Fruit fly (Drosophila melanogaster) whole organism, embryonic: ENCODE data around the gene Ptpmeg2.

Experiments
- Adf1 ChIP-seq: fragments of 200-800 bp; sonication (Bioruptor generic); IDR thresholded peaks from 2 replicates; pipeline ENCODE4 v1.3.6; 2022; ENCODE audit warnings: missing biosample characterization, missing genetic modification characterization
- Aef1 ChIP-seq: fragments of 200-800 bp; sonication (Bioruptor generic); IDR thresholded peaks from 3 replicates; pipeline ENCODE4 v1.3.6; 2022; ENCODE audit warnings: missing biosample characterization, missing genetic modification characterization
- CG10321 ChIP-seq: fragments of 200-800 bp; sonication (Bioruptor generic); IDR thresholded peaks from 2 replicates; pipeline ENCODE4 v1.3.6; 2022; ENCODE audit warnings: missing biosample characterization, missing genetic modification characterization
- CG10366 ChIP-seq: fragments of 200-800 bp; sonication (Bioruptor generic); IDR thresholded peaks from 2 replicates; pipeline ENCODE4 v1.3.6; 2022; ENCODE audit warnings: missing biosample characterization, missing genetic modification characterization
- CG10543 ChIP-seq: fragments of 200-800 bp; sonication (Bioruptor generic); optimal IDR thresholded peaks from 3 replicates; lab custom pipeline; 2017; ENCODE audit warnings: missing biosample characterization, mild to moderate bottlenecking, missing genetic modification characterization, moderate library complexity
- CG11093 ChIP-seq: fragments of 200-800 bp; sonication (Bioruptor generic); IDR thresholded peaks from 3 replicates; pipeline ENCODE4 v1.3.6; 2022; ENCODE audit warnings: missing biosample characterization, missing genetic modification characterization
- CG12219 ChIP-seq: fragments of 200-800 bp; sonication (Bioruptor generic); optimal IDR thresholded peaks from 3 replicates; lab custom pipeline; 2018; ENCODE audit warnings: missing biosample characterization, mild to moderate bottlenecking, missing genetic modification characterization
- CG12236 ChIP-seq: fragments of 200-800 bp; sonication (Bioruptor generic); optimal IDR thresholded peaks from 2 replicates; lab custom pipeline; 2016; ENCODE audit warnings: missing biosample characterization, missing genetic modification characterization
- CG12942 ChIP-seq: fragments of 200-800 bp; sonication (Bioruptor generic); optimal IDR thresholded peaks from 3 replicates; lab custom pipeline; 2016; ENCODE audit warnings: missing biosample characterization, missing genetic modification characterization
- CG14014 ChIP-seq: fragments of 200-800 bp; sonication (Bioruptor generic); IDR thresholded peaks from 2 replicates; pipeline ENCODE4 v1.3.6; 2022; ENCODE audit warnings: missing biosample characterization, missing genetic modification characterization
- CG16815 ChIP-seq: fragments of 200-800 bp; sonication (Bioruptor generic); optimal IDR thresholded peaks from 3 replicates; lab custom pipeline; 2017; ENCODE audit warnings: missing biosample characterization, mild to moderate bottlenecking, missing genetic modification characterization
- CG17361 ChIP-seq: fragments of 200-800 bp; sonication (Bioruptor generic); IDR thresholded peaks from 3 replicates; pipeline ENCODE4 v1.3.6; 2022; ENCODE audit warnings: missing biosample characterization, missing genetic modification characterization
- CG2129 ChIP-seq: fragments of 200-800 bp; sonication (Bioruptor generic); IDR thresholded peaks from 2 replicates; pipeline ENCODE4 v1.3.6; 2022; ENCODE audit warnings: missing biosample characterization, missing genetic modification characterization; ENCODE audit not compliant: partially characterized antibody
- CG2202 ChIP-seq: fragments of 200-800 bp; sonication (Bioruptor generic); optimal IDR thresholded peaks from 2 replicates; lab custom pipeline; 2018; ENCODE audit warnings: missing biosample characterization, mild to moderate bottlenecking, missing genetic modification characterization
- CG2678 ChIP-seq: fragments of 200-800 bp; sonication (Bioruptor generic); optimal IDR thresholded peaks from 3 replicates; lab custom pipeline; 2019; ENCODE audit warnings: missing biosample characterization, mild to moderate bottlenecking, missing genetic modification characterization, moderate library complexity
- CG30020 ChIP-seq: fragments of 200-800 bp; optimal IDR thresholded peaks from 2 replicates; lab custom pipeline; 2019; ENCODE audit warnings: missing biosample characterization, mild to moderate bottlenecking, missing genetic modification characterization, moderate library complexity
- CG30431 ChIP-seq: fragments of 200-800 bp; sonication (Bioruptor generic); optimal IDR thresholded peaks from 2 replicates; lab custom pipeline; 2017; ENCODE audit warnings: missing biosample characterization, missing genetic modification characterization
- CG32767 ChIP-seq: fragments of 200-800 bp; sonication (Bioruptor generic); IDR thresholded peaks from 2 replicates; pipeline ENCODE4 v1.3.6; 2022; ENCODE audit warnings: missing biosample characterization, missing genetic modification characterization
- CG34422 ChIP-seq: fragments of 200-800 bp; sonication (Bioruptor generic); IDR thresholded peaks from 3 replicates; pipeline ENCODE4 v1.3.6; 2022; ENCODE audit warnings: missing biosample characterization, missing genetic modification characterization
- CG3847 ChIP-seq: fragments of 200-800 bp; sonication (Bioruptor generic); IDR thresholded peaks from 2 replicates; pipeline ENCODE4 v1.3.6; 2022; ENCODE audit warnings: missing biosample characterization, missing genetic modification characterization
- CG4404 ChIP-seq: fragments of 200-800 bp; sonication (Bioruptor generic); IDR thresholded peaks from 2 replicates; pipeline ENCODE4 v1.3.6; 2022; ENCODE audit warnings: missing biosample characterization, missing genetic modification characterization
- CG9876 ChIP-seq: fragments of 200-800 bp; sonication (Bioruptor generic); optimal IDR thresholded peaks from 2 replicates; lab custom pipeline; 2016; ENCODE audit warnings: missing biosample characterization, missing genetic modification characterization
- CG9932 ChIP-seq: fragments of 200-800 bp; sonication (Bioruptor generic); IDR thresholded peaks from 2 replicates; pipeline ENCODE4 v1.3.6; 2022; ENCODE audit warnings: missing biosample characterization, missing genetic modification characterization
- Dip3 ChIP-seq: fragments of 200-800 bp; sonication (Bioruptor generic); optimal IDR thresholded peaks from 3 replicates; lab custom pipeline; 2016; ENCODE audit warnings: missing biosample characterization, missing genetic modification characterization
- Dp ChIP-seq: fragments of 200-800 bp; sonication (Bioruptor generic); optimal IDR thresholded peaks from 2 replicates; lab custom pipeline; 2018; ENCODE audit warnings: missing biosample characterization, mild to moderate bottlenecking, missing genetic modification characterization, moderate library complexity
- GATAe ChIP-seq: fragments of 200-800 bp; sonication (Bioruptor generic); conservative IDR thresholded peaks from 2 replicates; pipeline ENCODE4 v1.3.6; 2022; ENCODE audit warnings: missing biosample characterization, missing genetic modification characterization
- H15 ChIP-seq: fragments of 200-800 bp; sonication (Bioruptor generic); IDR thresholded peaks from 3 replicates; pipeline ENCODE4 v1.3.6; 2022; ENCODE audit warnings: missing biosample characterization, missing genetic modification characterization
- MESR4 ChIP-seq: fragments of 200-800 bp; sonication (Bioruptor generic); optimal IDR thresholded peaks from 2 replicates; lab custom pipeline; 2018; ENCODE audit warnings: missing biosample characterization, mild to moderate bottlenecking, missing genetic modification characterization, moderate library complexity
- Myb ChIP-seq: fragments of 200-800 bp; sonication (Bioruptor generic); optimal IDR thresholded peaks from 2 replicates; lab custom pipeline; 2016; ENCODE audit warnings: missing biosample characterization, missing genetic modification characterization
- Opbp ChIP-seq: fragments of 200-800 bp; sonication (Bioruptor generic); IDR thresholded peaks from 3 replicates; pipeline ENCODE4 v1.3.6; 2022; ENCODE audit warnings: missing biosample characterization, missing genetic modification characterization; ENCODE audit not compliant: partially characterized antibody
- Ravus ChIP-seq: fragments of 200-800 bp; sonication (Bioruptor generic); IDR thresholded peaks from 2 replicates; pipeline ENCODE4 v1.3.6; 2022; ENCODE audit warnings: missing biosample characterization, missing genetic modification characterization
- Scr ChIP-seq: fragments of 200-800 bp; sonication (Bioruptor generic); IDR thresholded peaks from 2 replicates; pipeline ENCODE4 v1.3.6; 2022; ENCODE audit warnings: missing biosample characterization, missing genetic modification characterization; ENCODE audit not compliant: partially characterized antibody
- Tbp ChIP-seq: fragments of >200 bp; optimal IDR thresholded peaks from 2 replicates; lab custom pipeline; 2018; ENCODE audit warnings: missing biosample characterization, missing genetic modification characterization
- ab ChIP-seq: fragments of 200-800 bp; sonication (Bioruptor generic); optimal IDR thresholded peaks from 2 replicates; lab custom pipeline; 2016; ENCODE audit warnings: missing biosample characterization, missing genetic modification characterization
- ac ChIP-seq: fragments of 200-800 bp; sonication (Bioruptor generic); optimal IDR thresholded peaks from 3 replicates; lab custom pipeline; 2017; ENCODE audit warnings: missing biosample characterization, mild to moderate bottlenecking, missing genetic modification characterization
- ash1 ChIP-seq: fragments of 200-800 bp; sonication (Bioruptor generic); optimal IDR thresholded peaks from 2 replicates; lab custom pipeline; 2018; ENCODE audit warnings: missing biosample characterization, mild to moderate bottlenecking, missing genetic modification characterization
- fd3F ChIP-seq: fragments of 200-800 bp; sonication (Bioruptor generic); optimal IDR thresholded peaks from 2 replicates; lab custom pipeline; 2018; ENCODE audit warnings: missing biosample characterization, mild to moderate bottlenecking, missing genetic modification characterization, moderate library complexity
- fd96Cb ChIP-seq: fragments of 200-800 bp; sonication (Bioruptor generic); optimal IDR thresholded peaks from 2 replicates; lab custom pipeline; 2018; ENCODE audit warnings: missing biosample characterization, mild to moderate bottlenecking, missing genetic modification characterization, moderate library complexity
- fu2 ChIP-seq: fragments of 200-800 bp; sonication (Bioruptor generic); optimal IDR thresholded peaks from 2 replicates; lab custom pipeline; 2016; ENCODE audit warnings: missing biosample characterization, missing genetic modification characterization
- gcm2 ChIP-seq: fragments of 200-800 bp; sonication (Bioruptor generic); optimal IDR thresholded peaks from 2 replicates; lab custom pipeline; 2016; ENCODE audit warnings: missing biosample characterization, missing genetic modification characterization
- kay ChIP-seq: fragments of 200-800 bp; sonication (Bioruptor generic); optimal IDR thresholded peaks from 2 replicates; lab custom pipeline; 2016; ENCODE audit warnings: missing biosample characterization, missing genetic modification characterization
- lilli ChIP-seq: fragments of 200-800 bp; sonication (Bioruptor generic); optimal IDR thresholded peaks from 3 replicates; lab custom pipeline; 2016; ENCODE audit warnings: missing biosample characterization, missing genetic modification characterization
- mirr ChIP-seq: fragments of 200-800 bp; sonication (Bioruptor generic); optimal IDR thresholded peaks from 3 replicates; lab custom pipeline; 2018; ENCODE audit warnings: missing biosample characterization, mild to moderate bottlenecking, missing genetic modification characterization
- nom ChIP-seq: fragments of 200-800 bp; sonication (Bioruptor generic); optimal IDR thresholded peaks from 2 replicates; lab custom pipeline; 2017; ENCODE audit warnings: missing biosample characterization, missing genetic modification characterization, mild to moderate bottlenecking, moderate library complexity, missing genetic modification reagents
- otp ChIP-seq: fragments of 200-800 bp; sonication (Bioruptor generic); IDR thresholded peaks from 3 replicates; pipeline ENCODE4, ENCODE4 v1.3.6; 2022; ENCODE audit warnings: missing biosample characterization, missing genetic modification characterization
- peb ChIP-seq: fragments of 200-800 bp; sonication (Bioruptor generic); IDR thresholded peaks from 2 replicates; pipeline ENCODE4 v1.3.6; 2022; ENCODE audit warnings: missing biosample characterization, missing genetic modification characterization
- pita ChIP-seq: fragments of 200-800 bp; sonication (Bioruptor generic); optimal IDR thresholded peaks from 2 replicates; lab custom pipeline; 2017; ENCODE audit warnings: missing biosample characterization, mild to moderate bottlenecking, missing genetic modification characterization
- prd ChIP-seq, 3 experiments: fragments of >200 bp in 2 of 3; fragments of 200-800 bp in 1 of 3; sonication (Bioruptor generic) in 1 of 3; optimal IDR thresholded peaks in 2 of 3; IDR thresholded peaks in 1 of 3; 2 replicates in 2 of 3; 3 replicates in 1 of 3; pipeline versions ENCODE4 v1.3.6 to Lab custom; 2017 to 2022; ENCODE audit warnings: missing biosample characterization in 1 of 3, missing genetic modification characterization in 1 of 3
- ro ChIP-seq: fragments of 200-800 bp; sonication (Bioruptor generic); IDR thresholded peaks from 2 replicates; pipeline ENCODE4 v1.3.6; 2022; ENCODE audit warnings: missing biosample characterization, missing genetic modification characterization
- slou ChIP-seq: fragments of 200-800 bp; sonication (Bioruptor generic); optimal IDR thresholded peaks from 3 replicates; lab custom pipeline; 2016; ENCODE audit warnings: missing biosample characterization, missing genetic modification characterization
- tin ChIP-seq: fragments of 200-800 bp; sonication (Bioruptor generic); optimal IDR thresholded peaks from 3 replicates; lab custom pipeline; 2016; ENCODE audit warnings: missing biosample characterization, missing genetic modification characterization

Ptpmeg2 gene

dm6 chrX:9646022-9646421, 12.9 kb downstream of the Ptpmeg2 start (continued):
- TF ChIP-seq CG10543 (GFP tag; lab: Kevin White, UChicago) (peak; percentile 92), CG30020 (tag; lab: Kevin White, UChicago) (peak; percentile 66), CG16815 (peak; percentile 90), fu2 (peak; percentile 92), Opbp (GFP tag; lab: Robert Waterston, UW) (no peak), ro (GFP tag; lab: Robert Waterston, UW) (peak; percentile 89), fd3F (GFP tag; lab: Kevin White, UChicago) (peak; percentile 90), CG17361 (GFP tag; lab: Robert Waterston, UW) (peak; percentile 95), prd (optimal IDR thresholded peaks at IDR 0.05; lab: Kevin White, UChicago) (no peak), prd (GFP tag; IDR thresholded peaks at IDR 0.05; lab: Robert Waterston, UW) (peak; percentile 98), ab (peak; percentile 85), CG2202 (peak; percentile 90), fd96Cb (peak; percentile 95), CG4404 (peak; percentile 95), peb (peak; percentile 96), CG10321 (GFP tag; lab: Robert Waterston, UW) (peak; percentile 84), CG34422 (peak; percentile 97), Scr (GFP tag; lab: Robert Waterston, UW) (no peak), CG3847 (GFP tag; lab: Robert Waterston, UW) (peak; percentile 95), mirr (GFP tag; lab: Kevin White, UChicago) (peak; percentile 79), H15 (GFP tag; lab: Robert Waterston, UW) (peak; percentile 96), GATAe (GFP tag; lab: Robert Waterston, UW) (peak; percentile 96), Aef1 (GFP tag; lab: Robert Waterston, UW) (peak; percentile 96), CG32767 (GFP tag; lab: Robert Waterston, UW) (peak; percentile 96), MESR4 (GFP tag; lab: Kevin White, UChicago) (peak; percentile 62), kay (GFP tag; lab: Kevin White, UChicago) (peak; percentile 97), ash1 (peak; percentile 69), Tbp (GFP tag; lab: Kevin White, UChicago) (no peak), nom (GFP tag; lab: Kevin White, UChicago) (peak; percentile 97), CG12219 (peak; percentile 96), CG2129 (GFP tag; lab: Robert Waterston, UW) (no peak), CG12942 (GFP tag; lab: Kevin White, UChicago) (peak; percentile 96), Ravus (GFP tag; lab: Robert Waterston, UW) (peak; percentile 91), CG12236 (GFP tag; lab: Kevin White, UChicago) (peak; percentile 94), CG14014 (GFP tag; lab: Robert Waterston, UW) (peak; percentile 97), CG2678 (tag; lab: Kevin White, UChicago) (peak; percentile 97), Adf1 (peak; percentile 97), CG9876 (GFP tag; lab: Kevin White, UChicago) (peak; percentile 95), Myb (GFP tag; lab: Kevin White, UChicago) (peak; percentile 87), Dip3 (GFP tag; lab: Kevin White, UChicago) (peak; percentile 96), pita (no peak), otp (peak; percentile 98), CG9932 (GFP tag; lab: Robert Waterston, UW) (peak; percentile 89), ac (peak; percentile 79), CG11093 (GFP tag; lab: Robert Waterston, UW) (peak; percentile 95), gcm2 (GFP tag; lab: Kevin White, UChicago) (peak; percentile 94), slou (GFP tag; lab: Kevin White, UChicago) (peak; percentile 85), CG30431 (peak; percentile 94), tin (GFP tag; lab: Kevin White, UChicago) (peak; percentile 98), CG10366 (GFP tag; lab: Robert Waterston, UW) (peak; percentile 98), Dp (peak; percentile 17), lilli (peak; percentile 98)
